Worm (Caenorhabditis elegans) whole organism, L4 larva: ENCODE data around the gene cpl-1.

Source experiments
- F10B5.3 ChIP-seq: sonication (generic microtip); optimal IDR thresholded peaks from 2 replicates; lab custom pipeline; 2016; ENCODE audit warnings: mild to moderate bottlenecking, missing genetic modification characterization, missing compliant biosample characterization
- F44E2.7 ChIP-seq: fragments of 200-800 bp; sonication (Bioruptor generic); IDR thresholded peaks from 2 replicates; pipeline ENCODE4 v2.1.2; 2022; ENCODE audit warnings: missing genetic modification characterization, missing compliant biosample characterization
- T26A8.4 ChIP-seq: fragments of 200-800 bp; sonication (Bioruptor generic); IDR thresholded peaks from 2 replicates; pipeline ENCODE4 v1.3.6; 2022; ENCODE audit warnings: missing genetic modification characterization, missing compliant biosample characterization
- Y105C5A.15 ChIP-seq: fragments of 200-800 bp; sonication (Bioruptor generic); IDR thresholded peaks from 2 replicates; pipeline ENCODE4 v1.3.6; 2022; ENCODE audit warnings: missing genetic modification characterization, missing compliant biosample characterization
- ZK546.5 ChIP-seq, 2 experiments: sonication (generic microtip); optimal IDR thresholded peaks; 2 replicates each; lab custom pipeline; 2017; ENCODE audit warnings: missing biosample characterization in 2 of 2, missing genetic modification characterization in 2 of 2
- aha-1 ChIP-seq: fragments of 150-350 bp; peaks from one replicate; lab custom pipeline; 2014; ENCODE audit warnings: missing biosample characterization, missing genetic modification characterization
- ceh-82 ChIP-seq: sonication (generic microtip); optimal IDR thresholded peaks from 2 replicates; lab custom pipeline; 2017; ENCODE audit warnings: missing biosample characterization, missing genetic modification characterization
- ctbp-1 ChIP-seq: fragments of 200-800 bp; sonication (Bioruptor generic); IDR thresholded peaks from 2 replicates; pipeline ENCODE4 v1.3.6; 2022; ENCODE audit warnings: missing genetic modification reagents, missing genetic modification characterization, missing compliant biosample characterization
- daf-12 ChIP-seq: fragments of 150-350 bp; optimal IDR thresholded peaks from 2 replicates; lab custom pipeline; 2014; ENCODE audit warnings: missing biosample characterization, missing genetic modification reagents, missing genetic modification characterization
- daf-16 ChIP-seq, 3 experiments: sonication (generic microtip); optimal IDR thresholded peaks; 2 replicates each; lab custom pipeline; 2016 to 2017; ENCODE audit warnings: missing genetic modification characterization in 3 of 3, missing genetic modification reagents in 3 of 3, mild to moderate bottlenecking in 2 of 3, missing compliant biosample characterization in 2 of 3, missing biosample characterization in 1 of 3, moderate library complexity in 1 of 3
- dmd-6 ChIP-seq: fragments of 200-800 bp; sonication (Bioruptor generic); IDR thresholded peaks from 2 replicates; pipeline ENCODE4 v1.3.6; 2022; ENCODE audit warnings: missing genetic modification reagents, missing genetic modification characterization, missing compliant biosample characterization
- dmd-9 ChIP-seq: fragments of 200-800 bp; sonication (Bioruptor generic); IDR thresholded peaks from 2 replicates; pipeline ENCODE4 v1.3.6; 2022; ENCODE audit warnings: missing genetic modification reagents, missing genetic modification characterization, missing compliant biosample characterization
- dpl-1 ChIP-seq: fragments of 150-350 bp; optimal IDR thresholded peaks from 2 replicates; lab custom pipeline; 2014; ENCODE audit warnings: missing biosample characterization, missing genetic modification reagents, missing genetic modification characterization
- duxl-1 ChIP-seq: sonication (generic microtip); optimal IDR thresholded peaks from 2 replicates; lab custom pipeline; 2016; ENCODE audit warnings: mild to moderate bottlenecking, missing genetic modification characterization, moderate library complexity, missing compliant biosample characterization; ENCODE audit not compliant: poor library complexity
- dve-1 ChIP-seq: sonication (generic microtip); optimal IDR thresholded peaks from 2 replicates; lab custom pipeline; 2017; ENCODE audit warnings: antibody characterized with exemption, mild to moderate bottlenecking, missing genetic modification characterization, missing compliant biosample characterization; ENCODE audit not compliant: insufficient read depth
- egl-27 ChIP-seq: sonication (generic microtip); optimal IDR thresholded peaks from 3 replicates; lab custom pipeline; 2017; ENCODE audit warnings: missing biosample characterization, missing genetic modification reagents, missing genetic modification characterization
- egl-43 ChIP-seq: fragments of 200-800 bp; sonication (Bioruptor generic); IDR thresholded peaks from 2 replicates; pipeline ENCODE4 v1.3.6; 2022; ENCODE audit warnings: missing genetic modification reagents, missing genetic modification characterization, missing compliant biosample characterization
- gei-8 ChIP-seq: fragments of 200-800 bp; sonication (Bioruptor generic); optimal IDR thresholded peaks from 2 replicates; lab custom pipeline; 2018; ENCODE audit warnings: mild to moderate bottlenecking, missing genetic modification characterization, missing compliant biosample characterization
- hlh-11 ChIP-seq: fragments of 200-800 bp; sonication (Bioruptor generic); optimal IDR thresholded peaks from 2 replicates; lab custom pipeline; 2018; ENCODE audit warnings: mild to moderate bottlenecking, missing genetic modification characterization, missing compliant biosample characterization
- hlh-30 ChIP-seq: sonication (generic microtip); optimal IDR thresholded peaks from 2 replicates; lab custom pipeline; 2017; ENCODE audit warnings: antibody characterized with exemption, mild to moderate bottlenecking, missing genetic modification characterization, missing compliant biosample characterization; ENCODE audit not compliant: insufficient read depth
- lim-7 ChIP-seq: fragments of 200-800 bp; sonication (Bioruptor generic); IDR thresholded peaks from 2 replicates; pipeline ENCODE4 v1.3.6; 2022; ENCODE audit warnings: missing genetic modification characterization, missing compliant biosample characterization
- lin-29 ChIP-seq: fragments of 200-800 bp; sonication (Bioruptor generic); IDR thresholded peaks from 2 replicates; pipeline ENCODE4 v1.3.6; 2022; ENCODE audit warnings: missing genetic modification reagents, missing genetic modification characterization, missing compliant biosample characterization
- lin-38 ChIP-seq: fragments of 200-800 bp; sonication (Bioruptor generic); IDR thresholded peaks from 2 replicates; pipeline ENCODE4 v1.3.6; 2022; ENCODE audit warnings: missing genetic modification reagents, missing genetic modification characterization, missing compliant biosample characterization
- mep-1 ChIP-seq: fragments of 150-350 bp; sonication (generic microtip); optimal IDR thresholded peaks from 3 replicates; lab custom pipeline; 2014; ENCODE audit warnings: missing biosample characterization, missing genetic modification characterization
- nhr-11 ChIP-seq: fragments of 150-350 bp; optimal IDR thresholded peaks from 2 replicates; lab custom pipeline; 2014; ENCODE audit warnings: missing biosample characterization, missing genetic modification characterization
- nhr-111 ChIP-seq: fragments of 200-800 bp; sonication (Bioruptor generic); optimal IDR thresholded peaks from 2 replicates; lab custom pipeline; 2018; ENCODE audit warnings: mild to moderate bottlenecking, missing genetic modification characterization, missing compliant biosample characterization
- nhr-28 ChIP-seq: fragments of 150-350 bp; optimal IDR thresholded peaks from 2 replicates; lab custom pipeline; 2014; ENCODE audit warnings: missing biosample characterization, missing genetic modification characterization
- nhr-77 ChIP-seq: fragments of 150-350 bp; optimal IDR thresholded peaks from 2 replicates; lab custom pipeline; 2014; ENCODE audit warnings: missing biosample characterization, missing genetic modification characterization
- pha-4 ChIP-seq, 2 experiments: fragments of 150-350 bp in 1 of 2; fragments of 200-800 bp in 1 of 2; sonication (Bioruptor generic) in 1 of 2; IDR thresholded peaks in 1 of 2; optimal IDR thresholded peaks in 1 of 2; 2 replicates each; pipeline versions ENCODE4 v1.3.6 to Lab custom; 2014 to 2022; ENCODE audit warnings: missing genetic modification characterization in 2 of 2, missing genetic modification reagents in 2 of 2, missing biosample characterization in 1 of 2, missing compliant biosample characterization in 1 of 2
- php-3 ChIP-seq: fragments of 200-800 bp; sonication (Bioruptor generic); IDR thresholded peaks from 2 replicates; pipeline ENCODE4 v1.3.6; 2022; ENCODE audit warnings: missing genetic modification reagents, missing genetic modification characterization, missing compliant biosample characterization
- pqm-1 ChIP-seq: sonication (generic microtip); optimal IDR thresholded peaks from 2 replicates; lab custom pipeline; 2017; ENCODE audit warnings: missing biosample characterization, missing genetic modification characterization
- snpc-1.2 ChIP-seq: fragments of 200-800 bp; sonication (Bioruptor generic); IDR thresholded peaks from 2 replicates; pipeline ENCODE4 v1.3.6; 2022; ENCODE audit warnings: missing genetic modification reagents, missing genetic modification characterization, missing compliant biosample characterization
- spr-1 ChIP-seq: sonication (generic microtip); optimal IDR thresholded peaks from 2 replicates; lab custom pipeline; 2016; ENCODE audit warnings: mild to moderate bottlenecking, missing genetic modification characterization, missing compliant biosample characterization
- unc-62 ChIP-seq, 3 experiments: fragments of 150-350 bp in 1 of 3; sonication (generic microtip); optimal IDR thresholded peaks in 2 of 3; peaks in 1 of 3; 1 replicate in 1 of 3; 2 replicates in 2 of 3; lab custom pipeline; 2014 to 2017; ENCODE audit warnings: missing biosample characterization in 3 of 3, missing genetic modification characterization in 3 of 3, missing genetic modification reagents in 3 of 3, missing genotype in 1 of 3
- vab-7 ChIP-seq: fragments of 200-800 bp; sonication (Bioruptor generic); IDR thresholded peaks from 2 replicates; pipeline ENCODE4 v1.3.6; 2022; ENCODE audit warnings: missing genetic modification reagents, missing genetic modification characterization, missing compliant biosample characterization
- zfp-3 ChIP-seq: fragments of 200-800 bp; sonication (Bioruptor generic); conservative IDR thresholded peaks from 2 replicates; pipeline ENCODE4 v1.3.6; 2022; ENCODE audit warnings: missing genetic modification reagents, missing genetic modification characterization, missing compliant biosample characterization
- ztf-11 ChIP-seq: fragments of 150-350 bp; optimal IDR thresholded peaks from 2 replicates; lab custom pipeline; 2014; ENCODE audit warnings: missing biosample characterization, missing genetic modification characterization

The cpl-1 gene

ce11 chrV:16621894-16622293 is 26.7 kb upstream of the cpl-1 start (continued):
- TF ChIP-seq gei-8 (GFP tag; lab: Kevin White, UChicago) = no peak
- TF ChIP-seq ceh-82 (tag; lab: Kevin White, UChicago) = no peak
- no peak for TF ChIP-seq duxl-1 (tag; lab: Kevin White, UChicago)
- TF ChIP-seq pqm-1 (tag; lab: Kevin White, UChicago) = no peak
- no peak for TF ChIP-seq ZK546.5 (tag; optimal IDR thresholded peaks at IDR 0.05; lab: Kevin White, UChicago)
- TF ChIP-seq lin-38 = no peak
- TF ChIP-seq dpl-1 (GFP tag; lab: Kevin White, UChicago) = no peak
- no peak for TF ChIP-seq dmd-9 (GFP tag; lab: Robert Waterston, UW)
- no peak for TF ChIP-seq mep-1 (tag; lab: Kevin White, UChicago)
- TF ChIP-seq T26A8.4 = peak; percentile 27; the same call in 1 of the 2 replicates
- peak; percentile 1 for TF ChIP-seq nhr-111 (GFP tag; lab: Kevin White, UChicago)
- TF ChIP-seq lim-7 = peak; percentile 77

- TF ChIP-seq pqm-1 (tag; lab: Kevin White, UChicago) = peak; percentile 34
- no peak for TF ChIP-seq nhr-11
- peak in 1 of 2 experiments; percentile 76 for TF ChIP-seq unc-62 (GFP tag; optimal IDR thresholded peaks at IDR 0.05 in 1 of 2; lab: Kevin White, UChicago)
- TF ChIP-seq unc-62 (tag; optimal IDR thresholded peaks at IDR 0.05; lab: Kevin White, UChicago) = no peak
- TF ChIP-seq daf-16 (GFP tag; optimal IDR thresholded peaks at IDR 0.05; lab: Kevin White, UChicago) = no peak
- peak; percentile 92 for TF ChIP-seq daf-16 (tag; optimal IDR thresholded peaks at IDR 0.05; lab: Kevin White, UChicago)
- peak; percentile 42 for TF ChIP-seq dve-1 (tag; lab: Kevin White, UChicago)
- TF ChIP-seq, all 104 proteins: peak for 4
Measured at ce11 chrV:16620874-16621273, 25.7 kb upstream of the cpl-1 start, which contains the start of gene Y70C5A.3. Gene Y70C5A.3, minus strand, starts transcription at chrV:16620923.

- TF ChIP-seq unc-62 (GFP tag; optimal IDR thresholded peaks at IDR 0.05 in 1 of 2; lab: Kevin White, UChicago) = no peak
- no peak for TF ChIP-seq unc-62 (tag; optimal IDR thresholded peaks at IDR 0.05; lab: Kevin White, UChicago)
- no peak for TF ChIP-seq F10B5.3 (tag; lab: Kevin White, UChicago)
- TF ChIP-seq daf-12 = no peak
- TF ChIP-seq, all 104 proteins: peak for 0
Measured at ce11 chrV:16617462-16617861, 22.3 kb upstream of the cpl-1 start, which contains the start of gene Y70C5A.4. Gene Y70C5A.4, plus strand, starts transcription at chrV:16617762.

DNA sequence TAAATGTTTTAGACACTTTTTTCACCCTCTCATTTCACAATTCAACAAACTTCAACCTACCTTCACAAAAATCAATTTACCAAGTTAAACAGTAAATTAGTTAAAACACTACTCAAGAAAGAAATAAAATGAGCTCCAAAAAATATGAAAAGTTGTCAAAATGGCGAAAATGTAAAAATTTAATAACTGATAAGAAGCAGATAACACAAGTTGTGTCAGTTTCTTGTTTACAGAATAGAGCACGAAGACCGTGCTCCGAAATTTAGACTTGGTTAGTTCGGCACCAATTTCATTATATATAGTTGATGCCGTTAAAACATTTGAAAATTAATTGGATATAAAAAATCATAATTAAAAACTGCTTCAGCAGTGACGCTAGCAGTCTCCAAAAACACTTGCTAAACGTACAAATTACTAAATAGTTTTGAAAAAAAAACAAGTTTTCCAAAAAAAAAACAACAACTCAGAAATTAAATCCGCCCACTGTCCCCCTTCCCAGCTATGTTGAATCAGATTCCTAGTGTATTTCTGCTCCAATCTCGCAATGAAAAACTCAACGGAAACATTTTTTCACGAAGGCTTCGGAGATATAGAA is 15.7 kb upstream of the cpl-1 start, which contains the start of gene srw-54:
Gene srw-54, plus strand, starts transcription at position 545 of the 595 bp plus-strand sequence.
- TF ChIP-seq daf-16 (GFP tag; optimal IDR thresholded peaks at IDR 0.05; lab: Kevin White, UChicago) (no peak), daf-16 (tag; optimal IDR thresholded peaks at IDR 0.05; lab: Kevin White, UChicago) (peak; percentile 92), nhr-28 (tag; lab: Kevin White, UChicago) (peak; percentile 59), dmd-6 (GFP tag; lab: Robert Waterston, UW) (peak; percentile 38; the same call in 1 of the 2 replicates), egl-27 (no peak), pqm-1 (tag; lab: Kevin White, UChicago) (peak; percentile 29), dve-1 (tag; lab: Kevin White, UChicago) (peak; percentile 23)

DNA sequence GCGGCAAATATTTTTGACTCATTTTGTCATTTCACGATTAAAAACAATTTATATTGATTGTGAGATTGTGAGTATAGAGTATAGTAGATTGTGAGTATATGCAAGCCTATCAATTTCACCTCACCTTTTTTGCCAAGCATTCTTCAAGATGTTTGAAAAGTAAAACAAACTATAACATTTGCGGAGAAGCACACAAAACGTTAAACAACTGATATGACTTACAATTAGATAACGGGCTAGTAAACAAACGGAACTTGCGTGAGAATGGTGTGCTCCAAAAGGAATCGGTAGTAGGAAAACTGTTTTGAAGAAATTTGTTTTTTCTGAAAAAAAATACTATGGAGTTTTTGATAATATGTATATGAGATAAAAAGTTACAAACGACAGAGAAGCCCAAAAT is 14.9 kb upstream of the cpl-1 start:
- TF ChIP-seq aha-1 (tag; lab: Kevin White, UChicago) = no peak
- TF ChIP-seq php-3 (GFP tag; lab: Robert Waterston, UW) = 0 out of 2 replicates have a peak, but pooled peaks have one; percentile 9
- no peak for TF ChIP-seq vab-7 (GFP tag; lab: Robert Waterston, UW)
- TF ChIP-seq pqm-1 (tag; lab: Kevin White, UChicago) = peak; percentile 82
- TF ChIP-seq pha-4 (GFP tag; IDR thresholded peaks at IDR 0.05; lab: Robert Waterston, UW) = no peak
- TF ChIP-seq pha-4 (tag; optimal IDR thresholded peaks at IDR 0.05; lab: Kevin White, UChicago) = no peak
- no peak for TF ChIP-seq lin-29 (GFP tag; lab: Robert Waterston, UW)
- no peak for TF ChIP-seq unc-62 (GFP tag; optimal IDR thresholded peaks at IDR 0.05 in 1 of 2; lab: Kevin White, UChicago)
- no peak for TF ChIP-seq unc-62 (tag; optimal IDR thresholded peaks at IDR 0.05; lab: Kevin White, UChicago)
- TF ChIP-seq hlh-30 (tag; lab: Kevin White, UChicago) = no peak
- TF ChIP-seq dve-1 (tag; lab: Kevin White, UChicago) = peak; percentile 28
- TF ChIP-seq nhr-28 (tag; lab: Kevin White, UChicago) = peak; percentile 82
- no peak for TF ChIP-seq egl-43
- TF ChIP-seq Y105C5A.15 = no peak
- no peak for TF ChIP-seq mep-1 (tag; lab: Kevin White, UChicago)
- TF ChIP-seq ctbp-1 (GFP tag; lab: Robert Waterston, UW) = no peak
- TF ChIP-seq F44E2.7 (GFP tag; lab: Robert Waterston, UW) = no peak
- no peak; the same call in 1 of the 2 replicates for TF ChIP-seq dmd-6 (GFP tag; lab: Robert Waterston, UW)
- peak; percentile 21 for TF ChIP-seq hlh-11
- TF ChIP-seq F10B5.3 (tag; lab: Kevin White, UChicago) = no peak
- TF ChIP-seq ztf-11 (tag; lab: Kevin White, UChicago) = no peak
- TF ChIP-seq spr-1 (tag; lab: Kevin White, UChicago) = no peak
- peak; percentile 54 for TF ChIP-seq nhr-77 (tag; lab: Kevin White, UChicago)
- TF ChIP-seq lim-7 = no peak
- TF ChIP-seq daf-16 (GFP tag; optimal IDR thresholded peaks at IDR 0.05; lab: Kevin White, UChicago) = no peak
- peak; percentile 93 for TF ChIP-seq daf-16 (tag; optimal IDR thresholded peaks at IDR 0.05; lab: Kevin White, UChicago)
- no peak for TF ChIP-seq snpc-1.2 (GFP tag; lab: Robert Waterston, UW)
- TF ChIP-seq zfp-3 (GFP tag; lab: Robert Waterston, UW) = no peak
